Fruit fly (Drosophila melanogaster) whole organism, embryonic: ENCODE measurements around the gene Tlk.
A peak's percentile ranks its signal among the peaks of the same experiment; 100 is the strongest.

Experiments used
- Asciz ChIP-seq: fragments of 200-800 bp; sonication (Bioruptor generic); optimal IDR thresholded peaks from 2 replicates; lab custom pipeline; 2017; ENCODE audit warnings: missing biosample characterization, mild to moderate bottlenecking, missing genetic modification characterization, missing genetic modification reagents
- Atf6 ChIP-seq: fragments of 200-800 bp; sonication (Bioruptor generic); IDR thresholded peaks from 2 replicates; pipeline ENCODE4 v1.3.6; 2022; ENCODE audit warnings: missing biosample characterization, missing genetic modification characterization
- CG10147 ChIP-seq: fragments of 200-800 bp; sonication (Bioruptor generic); optimal IDR thresholded peaks from 2 replicates; lab custom pipeline; 2019; ENCODE audit warnings: missing biosample characterization, mild to moderate bottlenecking, missing genetic modification characterization, moderate library complexity
- CG10209 ChIP-seq: fragments of 200-800 bp; sonication (Bioruptor generic); optimal IDR thresholded peaks from 3 replicates; lab custom pipeline; 2017; ENCODE audit warnings: missing biosample characterization, mild to moderate bottlenecking, missing genetic modification characterization, missing genetic modification reagents
- CG10267 ChIP-seq: fragments of 200-800 bp; sonication (Bioruptor generic); optimal IDR thresholded peaks from 2 replicates; lab custom pipeline; 2018; ENCODE audit warnings: missing biosample characterization, mild to moderate bottlenecking, missing genetic modification characterization, moderate library complexity
- CG12219 ChIP-seq: fragments of 200-800 bp; sonication (Bioruptor generic); optimal IDR thresholded peaks from 3 replicates; lab custom pipeline; 2018; ENCODE audit warnings: missing biosample characterization, mild to moderate bottlenecking, missing genetic modification characterization
- CG12391 ChIP-seq: fragments of 200-800 bp; sonication (Bioruptor generic); optimal IDR thresholded peaks from 3 replicates; lab custom pipeline; 2018; ENCODE audit warnings: missing biosample characterization, mild to moderate bottlenecking, missing genetic modification characterization, moderate library complexity
- CG12744 ChIP-seq: fragments of 200-800 bp; sonication (Bioruptor generic); optimal IDR thresholded peaks from 2 replicates; lab custom pipeline; 2016; ENCODE audit warnings: missing biosample characterization, missing genetic modification characterization
- CG14014 ChIP-seq: fragments of 200-800 bp; sonication (Bioruptor generic); IDR thresholded peaks from 2 replicates; pipeline ENCODE4 v1.3.6; 2022; ENCODE audit warnings: missing biosample characterization, missing genetic modification characterization
- CG14050 ChIP-seq: fragments of 200-800 bp; sonication (Bioruptor generic); IDR thresholded peaks from 3 replicates; pipeline ENCODE4 v1.3.6; 2022; ENCODE audit warnings: missing biosample characterization, missing genetic modification characterization
- CG14667 ChIP-seq: fragments of 200-800 bp; sonication (Bioruptor generic); IDR thresholded peaks from 2 replicates; pipeline ENCODE4 v1.3.6; 2022; ENCODE audit warnings: missing biosample characterization, missing genetic modification characterization
- CG15011 ChIP-seq: fragments of 200-800 bp; sonication (Bioruptor generic); optimal IDR thresholded peaks from 3 replicates; lab custom pipeline; 2018; ENCODE audit warnings: missing biosample characterization, mild to moderate bottlenecking, missing genetic modification characterization
- CG15269 ChIP-seq: fragments of 200-800 bp; sonication (Bioruptor generic); optimal IDR thresholded peaks from 2 replicates; lab custom pipeline; 2018; ENCODE audit warnings: missing biosample characterization, mild to moderate bottlenecking, missing genetic modification characterization, moderate library complexity
- CG16813 ChIP-seq: fragments of 200-800 bp; sonication (Bioruptor generic); IDR thresholded peaks from 3 replicates; pipeline ENCODE4 v1.3.6; 2022; ENCODE audit warnings: missing biosample characterization, missing genetic modification characterization; ENCODE audit not compliant: partially characterized antibody
- CG2116 ChIP-seq: fragments of 200-800 bp; sonication (Bioruptor generic); optimal IDR thresholded peaks from 3 replicates; lab custom pipeline; 2018; ENCODE audit warnings: missing biosample characterization, mild to moderate bottlenecking, missing genetic modification characterization
- CG2129 ChIP-seq: fragments of 200-800 bp; sonication (Bioruptor generic); IDR thresholded peaks from 2 replicates; pipeline ENCODE4 v1.3.6; 2022; ENCODE audit warnings: missing biosample characterization, missing genetic modification characterization; ENCODE audit not compliant: partially characterized antibody
- CG3163 ChIP-seq: fragments of 200-800 bp; sonication (Bioruptor generic); optimal IDR thresholded peaks from 3 replicates; lab custom pipeline; 2016; ENCODE audit warnings: missing biosample characterization, missing genetic modification characterization
- CG4282 ChIP-seq: fragments of 200-800 bp; sonication (Bioruptor generic); optimal IDR thresholded peaks from 2 replicates; lab custom pipeline; 2016; ENCODE audit warnings: missing biosample characterization, missing genetic modification characterization
- CG6683 ChIP-seq: fragments of 200-800 bp; sonication (Bioruptor generic); optimal IDR thresholded peaks from 2 replicates; lab custom pipeline; 2017; ENCODE audit warnings: missing biosample characterization, mild to moderate bottlenecking, missing genetic modification characterization, missing genetic modification reagents
- CG9817 ChIP-seq: fragments of 200-800 bp; sonication (Bioruptor generic); optimal IDR thresholded peaks from 2 replicates; lab custom pipeline; 2018; ENCODE audit warnings: missing biosample characterization, mild to moderate bottlenecking, missing genetic modification characterization, moderate library complexity
- CHES-1-like ChIP-seq: fragments of 200-800 bp; sonication (Bioruptor generic); optimal IDR thresholded peaks from 2 replicates; lab custom pipeline; 2016; ENCODE audit warnings: missing biosample characterization, missing genetic modification characterization
- Dad ChIP-seq: fragments of 200-800 bp; sonication (Bioruptor generic); optimal IDR thresholded peaks from 3 replicates; lab custom pipeline; 2016; ENCODE audit warnings: missing biosample characterization, missing genetic modification characterization
- E2f2 ChIP-seq: fragments of 200-800 bp; sonication (Bioruptor generic); IDR thresholded peaks from 2 replicates; pipeline ENCODE4 v1.3.6; 2022; ENCODE audit warnings: missing biosample characterization, missing genetic modification characterization
- Hand ChIP-seq: fragments of 200-800 bp; sonication (Bioruptor generic); optimal IDR thresholded peaks from 2 replicates; lab custom pipeline; 2017; ENCODE audit warnings: mild to moderate bottlenecking, missing biosample characterization, missing genetic modification reagents, missing genetic modification characterization
- Kr ChIP-seq: fragments of 200-800 bp; sonication (Bioruptor generic); optimal IDR thresholded peaks from 2 replicates; lab custom pipeline; 2017; ENCODE audit warnings: missing biosample characterization, mild to moderate bottlenecking, missing genetic modification characterization
- NK7.1 ChIP-seq: fragments of 200-800 bp; sonication (Bioruptor generic); optimal IDR thresholded peaks from 3 replicates; lab custom pipeline; 2016; ENCODE audit warnings: missing biosample characterization, missing genetic modification characterization
- Nf-YB ChIP-seq: fragments of 200-800 bp; sonication (Bioruptor generic); optimal IDR thresholded peaks from 3 replicates; lab custom pipeline; 2019; ENCODE audit warnings: missing biosample characterization, mild to moderate bottlenecking, missing genetic modification characterization, moderate library complexity
- PHDP ChIP-seq: fragments of 200-800 bp; sonication (Bioruptor generic); optimal IDR thresholded peaks from 3 replicates; lab custom pipeline; 2018; ENCODE audit warnings: missing biosample characterization, mild to moderate bottlenecking, missing genetic modification characterization, moderate library complexity
- Pdp1 ChIP-seq, 2 experiments: fragments of 200-800 bp; sonication (Bioruptor generic); optimal IDR thresholded peaks; 3 replicates each; lab custom pipeline; 2016; ENCODE audit warnings: missing biosample characterization in 2 of 2, missing genetic modification characterization in 2 of 2, mild to moderate bottlenecking in 1 of 2, moderate library complexity in 1 of 2
- Xrp1 ChIP-seq: fragments of 200-800 bp; sonication (Bioruptor generic); IDR thresholded peaks from 2 replicates; pipeline ENCODE4 v1.3.6; 2022; ENCODE audit warnings: missing biosample characterization, missing genetic modification characterization
- bcd ChIP-seq: fragments of 200-800 bp; sonication (Bioruptor generic); optimal IDR thresholded peaks from 2 replicates; lab custom pipeline; 2017; ENCODE audit warnings: missing biosample characterization, mild to moderate bottlenecking, missing genetic modification characterization
- br ChIP-seq: fragments of >200 bp; optimal IDR thresholded peaks from 2 replicates; lab custom pipeline; 2017
- cwo ChIP-seq: fragments of 200-800 bp; sonication (Bioruptor generic); optimal IDR thresholded peaks from 3 replicates; lab custom pipeline; 2017; ENCODE audit warnings: missing biosample characterization, missing genetic modification characterization, mild to moderate bottlenecking, moderate library complexity, missing genetic modification reagents
- fd96Cb ChIP-seq: fragments of 200-800 bp; sonication (Bioruptor generic); optimal IDR thresholded peaks from 2 replicates; lab custom pipeline; 2018; ENCODE audit warnings: missing biosample characterization, mild to moderate bottlenecking, missing genetic modification characterization, moderate library complexity
- fru ChIP-seq: fragments of >200 bp; optimal IDR thresholded peaks from 2 replicates; lab custom pipeline; 2017
- ftz-f1 ChIP-seq: fragments of 200-800 bp; sonication (Bioruptor generic); optimal IDR thresholded peaks from 2 replicates; lab custom pipeline; 2016; ENCODE audit warnings: missing biosample characterization, missing genetic modification characterization
- gsb-n ChIP-seq: fragments of 200-800 bp; sonication (Bioruptor generic); optimal IDR thresholded peaks from 3 replicates; lab custom pipeline; 2018; ENCODE audit warnings: missing biosample characterization, mild to moderate bottlenecking, missing genetic modification characterization
- jumu ChIP-seq: fragments of 200-800 bp; sonication (Bioruptor generic); optimal IDR thresholded peaks from 3 replicates; lab custom pipeline; 2016; ENCODE audit warnings: missing biosample characterization, missing genetic modification characterization
- org-1 ChIP-seq: fragments of 200-800 bp; sonication (Bioruptor generic); optimal IDR thresholded peaks from 2 replicates; lab custom pipeline; 2017; ENCODE audit warnings: missing biosample characterization, missing genetic modification characterization
- pzg ChIP-seq: fragments of 200-800 bp; sonication (Bioruptor generic); optimal IDR thresholded peaks from 3 replicates; lab custom pipeline; 2018; ENCODE audit warnings: missing biosample characterization, mild to moderate bottlenecking, missing genetic modification characterization, moderate library complexity
- row ChIP-seq: fragments of 200-800 bp; sonication (Bioruptor generic); IDR thresholded peaks from 3 replicates; pipeline ENCODE4 v1.3.6; 2022; ENCODE audit warnings: missing biosample characterization, missing genetic modification characterization
- run ChIP-seq: fragments of 200-800 bp; sonication (Bioruptor generic); optimal IDR thresholded peaks from 3 replicates; lab custom pipeline; 2018; ENCODE audit warnings: missing biosample characterization, mild to moderate bottlenecking, missing genetic modification characterization
- sc ChIP-seq, 3 experiments: fragments of >200 bp in 2 of 3; fragments of 200-800 bp in 1 of 3; sonication (Bioruptor generic) in 1 of 3; optimal IDR thresholded peaks; 2 replicates in 2 of 3; 3 replicates in 1 of 3; lab custom pipeline; 2017; ENCODE audit warnings: mild to moderate bottlenecking in 1 of 3, missing biosample characterization in 1 of 3, missing genetic modification characterization in 1 of 3, missing genetic modification reagents in 1 of 3
- sd ChIP-seq: fragments of 200-800 bp; sonication (Bioruptor generic); optimal IDR thresholded peaks from 3 replicates; lab custom pipeline; 2018; ENCODE audit warnings: missing biosample characterization, mild to moderate bottlenecking, missing genetic modification characterization, moderate library complexity
- sens-2 ChIP-seq: fragments of 200-800 bp; sonication (Bioruptor generic); IDR thresholded peaks from 2 replicates; pipeline ENCODE4 v1.3.6; 2022; ENCODE audit warnings: missing biosample characterization, missing genetic modification characterization
- unpg ChIP-seq: fragments of 200-800 bp; sonication (Bioruptor generic); optimal IDR thresholded peaks from 3 replicates; lab custom pipeline; 2018; ENCODE audit warnings: missing biosample characterization, mild to moderate bottlenecking, missing genetic modification characterization, moderate library complexity
- zfh2 ChIP-seq: fragments of 200-800 bp; sonication (Bioruptor generic); optimal IDR thresholded peaks from 2 replicates; lab custom pipeline; 2016; ENCODE audit warnings: missing biosample characterization, missing genetic modification characterization

Tlk gene

DNA sequence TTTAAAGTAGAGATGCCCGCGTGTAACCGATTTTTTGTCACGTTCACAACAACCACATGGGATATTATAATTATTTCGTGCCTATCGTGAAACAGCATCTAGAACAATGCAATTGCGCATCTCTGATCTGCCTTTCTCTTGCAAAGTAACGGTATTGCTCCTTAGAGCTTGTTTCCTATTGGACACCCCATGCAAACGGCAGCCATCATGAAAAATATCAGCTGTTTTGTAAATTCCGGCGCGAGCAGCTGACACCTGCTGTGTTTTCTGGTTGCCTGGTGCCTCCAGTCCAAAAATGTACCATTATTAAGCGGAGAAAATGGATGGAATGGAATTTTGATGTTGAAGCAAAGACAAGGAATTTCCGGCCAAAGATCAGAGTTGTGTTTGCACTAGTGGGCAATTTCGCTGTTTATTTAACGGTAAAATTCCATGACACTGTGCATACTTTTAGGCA, 15.6 kb upstream of the Tlk start (continued):
- TF ChIP-seq CG2129 (GFP tag; lab: Robert Waterston, UW), result peak; percentile 86
- no peak for TF ChIP-seq bcd (GFP tag; lab: Kevin White, UChicago)
- TF ChIP-seq ftz-f1 (GFP tag; lab: Kevin White, UChicago), result no peak
- TF ChIP-seq fd96Cb, result no peak
- no peak for TF ChIP-seq NK7.1 (GFP tag; lab: Kevin White, UChicago)
- no peak for TF ChIP-seq CG10147 (GFP tag; lab: Kevin White, UChicago)
- TF ChIP-seq fru, result no peak
- peak; percentile 94 for TF ChIP-seq Nf-YB (GFP tag; lab: Kevin White, UChicago)
- no peak for TF ChIP-seq CG9817 (tag; lab: Kevin White, UChicago)
- TF ChIP-seq CHES-1-like (GFP tag; lab: Kevin White, UChicago), result no peak
- TF ChIP-seq CG15269, result no peak
- TF ChIP-seq br (lab: Kevin White, UChicago), result no peak
- no peak for TF ChIP-seq CG10209 (GFP tag; lab: Kevin White, UChicago)
- TF ChIP-seq Hand (GFP tag; lab: Kevin White, UChicago), result no peak
- TF ChIP-seq CG12391 (tag; lab: Kevin White, UChicago), result peak; percentile 6
- no peak for TF ChIP-seq CG6683 (GFP tag; lab: Kevin White, UChicago)
- no peak for TF ChIP-seq pzg (GFP tag; lab: Kevin White, UChicago)
- TF ChIP-seq CG14667 (GFP tag; lab: Robert Waterston, UW), result no peak
- TF ChIP-seq Xrp1 (GFP tag; lab: Robert Waterston, UW), result peak; percentile 35; the same call in 1 of the 2 replicates
- TF ChIP-seq row (GFP tag; lab: Robert Waterston, UW), result peak; percentile 86

DNA sequence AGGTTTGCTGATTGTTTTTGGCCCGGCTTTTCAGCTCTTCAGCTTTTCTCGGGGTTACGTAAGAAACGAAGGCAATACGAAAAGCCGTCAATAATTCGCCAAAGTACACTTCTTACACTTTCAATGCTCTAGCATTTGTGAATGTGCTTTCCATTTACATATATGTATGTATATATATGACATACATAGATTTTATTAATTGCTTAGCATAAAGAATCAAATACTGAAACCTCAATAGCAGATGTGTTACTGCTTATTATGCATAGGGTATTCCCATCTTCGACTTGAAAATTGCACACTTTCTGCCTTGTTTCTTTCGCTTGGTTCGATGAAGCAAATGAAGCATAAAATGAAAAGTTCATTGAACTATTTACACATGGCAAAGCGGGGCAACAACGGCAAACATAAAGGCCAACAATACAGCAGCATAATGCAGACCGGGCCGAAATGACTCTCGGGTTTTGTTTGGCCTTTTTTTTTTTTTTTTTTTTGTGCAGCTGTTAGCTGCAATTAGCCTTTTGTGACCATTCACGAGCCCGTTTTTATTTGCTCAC, 9.2 kb upstream of the Tlk start:
- TF ChIP-seq Pdp1 (GFP tag; optimal IDR thresholded peaks at IDR 0.05; lab: Kevin White, UChicago) (peak in 1 of 2 experiments; percentile 18), CG12219 (GFP tag; lab: Kevin White, UChicago) (no peak)

DNA sequence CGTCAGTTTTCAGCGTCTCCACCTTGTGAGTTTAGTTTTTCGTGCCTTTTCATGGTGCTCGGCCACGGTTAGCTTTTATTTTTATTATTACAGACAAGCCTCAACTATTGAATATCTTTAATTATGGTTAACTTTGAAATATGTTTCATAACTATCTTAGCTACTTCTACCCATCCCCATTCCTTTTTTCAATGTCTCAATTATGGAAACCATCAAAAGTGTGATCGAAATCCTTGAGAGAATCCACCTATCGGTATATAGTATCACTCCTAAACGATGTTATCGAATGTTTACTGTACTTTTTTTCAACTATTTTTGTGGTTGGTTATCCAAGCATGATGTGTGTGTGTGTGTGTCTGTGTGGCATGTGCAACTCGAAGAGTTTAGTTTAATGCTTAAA, 5.8 kb upstream of the Tlk start:
- TF ChIP-seq CG15269 (peak; percentile 65), sens-2 (GFP tag; lab: Robert Waterston, UW) (no peak), cwo (peak; percentile 28), CG10267 (no peak), sd (tag; lab: Kevin White, UChicago) (peak; percentile 8), sc (optimal IDR thresholded peaks at IDR 0.05; lab: Kevin White, UChicago) (no peak), sc (GFP tag; optimal IDR thresholded peaks at IDR 0.05; lab: Kevin White, UChicago) (no peak), Kr (GFP tag; lab: Kevin White, UChicago) (no peak), jumu (GFP tag; lab: Kevin White, UChicago) (peak; percentile 34), Atf6 (GFP tag; lab: Robert Waterston, UW) (peak; percentile 66; the same call in 1 of the 2 replicates), CG16813 (no peak), CG2116 (GFP tag; lab: Kevin White, UChicago) (no peak), CG14014 (no peak), run (peak; percentile 34), CG15011 (GFP tag; lab: Kevin White, UChicago) (no peak), CG14050 (peak; percentile 34; the same call in 1 of the 3 replicates), zfh2 (GFP tag; lab: Kevin White, UChicago) (peak; percentile 21), CG3163 (no peak), unpg (peak; percentile 58), E2f2 (no peak), CG12744 (GFP tag; lab: Kevin White, UChicago) (no peak), CG4282 (GFP tag; lab: Kevin White, UChicago) (no peak), gsb-n (tag; lab: Kevin White, UChicago) (peak; percentile 13), PHDP (tag; lab: Kevin White, UChicago) (peak; percentile 59), org-1 (peak; percentile 18), Dad (GFP tag; lab: Kevin White, UChicago) (no peak), Asciz (GFP tag; lab: Kevin White, UChicago) (no peak)
